Fruit fly (Drosophila melanogaster) whole organism, embryonic: ENCODE data around the gene jim.

Experiments used
- CG10366 ChIP-seq: fragments of 200-800 bp; sonication (Bioruptor generic); IDR thresholded peaks from 2 replicates; pipeline ENCODE4 v1.3.6; 2022; ENCODE audit warnings: missing biosample characterization, missing genetic modification characterization
- CG11696 ChIP-seq: fragments of 200-800 bp; sonication (Bioruptor generic); IDR thresholded peaks from 2 replicates; pipeline ENCODE4 v1.3.6; 2022; ENCODE audit warnings: missing biosample characterization, missing genetic modification characterization
- CG12155 ChIP-seq: fragments of 200-800 bp; sonication (Bioruptor generic); optimal IDR thresholded peaks from 3 replicates; lab custom pipeline; 2016; ENCODE audit warnings: missing biosample characterization, missing genetic modification characterization
- CG12391 ChIP-seq: fragments of 200-800 bp; sonication (Bioruptor generic); optimal IDR thresholded peaks from 3 replicates; lab custom pipeline; 2018; ENCODE audit warnings: missing biosample characterization, mild to moderate bottlenecking, missing genetic modification characterization, moderate library complexity
- CG12744 ChIP-seq: fragments of 200-800 bp; sonication (Bioruptor generic); optimal IDR thresholded peaks from 2 replicates; lab custom pipeline; 2016; ENCODE audit warnings: missing biosample characterization, missing genetic modification characterization
- CG13123 ChIP-seq: fragments of 200-800 bp; sonication (Bioruptor generic); optimal IDR thresholded peaks from 2 replicates; lab custom pipeline; 2016; ENCODE audit warnings: missing biosample characterization, missing genetic modification characterization
- CG13296 ChIP-seq: fragments of 200-800 bp; sonication (Bioruptor generic); optimal IDR thresholded peaks from 3 replicates; lab custom pipeline; 2018; ENCODE audit warnings: missing biosample characterization, mild to moderate bottlenecking, missing genetic modification characterization
- CG14860 ChIP-seq: fragments of 200-800 bp; sonication (Bioruptor generic); IDR thresholded peaks from 3 replicates; pipeline ENCODE4 v1.3.6; 2022; ENCODE audit warnings: missing biosample characterization, missing genetic modification characterization; ENCODE audit not compliant: partially characterized antibody
- CG1647 ChIP-seq: fragments of 200-800 bp; sonication (Bioruptor generic); optimal IDR thresholded peaks from 3 replicates; lab custom pipeline; 2016; ENCODE audit warnings: missing biosample characterization, missing genetic modification characterization
- CG17328 ChIP-seq: fragments of 200-800 bp; sonication (Bioruptor generic); IDR thresholded peaks from 2 replicates; pipeline ENCODE4 v1.3.6; 2022; ENCODE audit warnings: missing biosample characterization, missing genetic modification characterization
- CG17829 ChIP-seq: fragments of 200-800 bp; optimal IDR thresholded peaks from 2 replicates; lab custom pipeline; 2019; ENCODE audit warnings: missing biosample characterization, mild to moderate bottlenecking, missing genetic modification characterization, moderate library complexity
- CG2116 ChIP-seq: fragments of 200-800 bp; sonication (Bioruptor generic); optimal IDR thresholded peaks from 3 replicates; lab custom pipeline; 2018; ENCODE audit warnings: missing biosample characterization, mild to moderate bottlenecking, missing genetic modification characterization
- CG2678 ChIP-seq: fragments of 200-800 bp; sonication (Bioruptor generic); optimal IDR thresholded peaks from 3 replicates; lab custom pipeline; 2019; ENCODE audit warnings: missing biosample characterization, mild to moderate bottlenecking, missing genetic modification characterization, moderate library complexity
- CG2889 ChIP-seq: fragments of 200-800 bp; sonication (Bioruptor generic); IDR thresholded peaks from 3 replicates; pipeline ENCODE4 v1.3.6; 2022; ENCODE audit warnings: missing biosample characterization, missing genetic modification characterization
- CG30020 ChIP-seq: fragments of 200-800 bp; optimal IDR thresholded peaks from 2 replicates; lab custom pipeline; 2019; ENCODE audit warnings: missing biosample characterization, mild to moderate bottlenecking, missing genetic modification characterization, moderate library complexity
- CG33557 ChIP-seq: fragments of 200-800 bp; sonication (Bioruptor generic); optimal IDR thresholded peaks from 2 replicates; lab custom pipeline; 2019; ENCODE audit warnings: missing biosample characterization, mild to moderate bottlenecking, missing genetic modification characterization, moderate library complexity
- CG5245 ChIP-seq: fragments of 200-800 bp; sonication (Bioruptor generic); optimal IDR thresholded peaks from 3 replicates; lab custom pipeline; 2016; ENCODE audit warnings: missing biosample characterization, missing genetic modification characterization
- CG5953 ChIP-seq: fragments of 200-800 bp; sonication (Bioruptor generic); IDR thresholded peaks from 2 replicates; pipeline ENCODE4 v1.3.6; 2022; ENCODE audit warnings: missing biosample characterization, missing genetic modification characterization
- CG7271 ChIP-seq: fragments of 200-800 bp; sonication (Bioruptor generic); optimal IDR thresholded peaks from 2 replicates; lab custom pipeline; 2018; ENCODE audit warnings: missing biosample characterization, mild to moderate bottlenecking, missing genetic modification characterization, moderate library complexity
- CG7357 ChIP-seq: fragments of 200-800 bp; sonication (Bioruptor generic); IDR thresholded peaks from 3 replicates; pipeline ENCODE4 v1.3.6; 2022; ENCODE audit warnings: missing biosample characterization, missing genetic modification characterization
- CG7556 ChIP-seq: fragments of 200-800 bp; sonication (Bioruptor generic); optimal IDR thresholded peaks from 2 replicates; lab custom pipeline; 2017; ENCODE audit warnings: missing biosample characterization, mild to moderate bottlenecking, missing genetic modification characterization
- CG7963 ChIP-seq: fragments of 200-800 bp; sonication (Bioruptor generic); IDR thresholded peaks from 3 replicates; pipeline ENCODE4 v1.3.6; 2022; ENCODE audit warnings: missing biosample characterization, missing genetic modification characterization; ENCODE audit not compliant: partially characterized antibody
- CG8388 ChIP-seq: fragments of 200-800 bp; sonication (Bioruptor generic); optimal IDR thresholded peaks from 2 replicates; lab custom pipeline; 2019; ENCODE audit warnings: missing biosample characterization, mild to moderate bottlenecking, missing genetic modification characterization, moderate library complexity
- Dbx ChIP-seq: fragments of 200-800 bp; sonication (Bioruptor generic); IDR thresholded peaks from 3 replicates; pipeline ENCODE4 v1.3.6; 2022; ENCODE audit warnings: missing biosample characterization, missing genetic modification characterization
- Fer2 ChIP-seq: fragments of 200-800 bp; sonication (Bioruptor generic); optimal IDR thresholded peaks from 2 replicates; lab custom pipeline; 2018; ENCODE audit warnings: missing biosample characterization, mild to moderate bottlenecking, missing genetic modification characterization, moderate library complexity
- HLH54F ChIP-seq: fragments of 200-800 bp; sonication (Bioruptor generic); optimal IDR thresholded peaks from 3 replicates; lab custom pipeline; 2016; ENCODE audit warnings: missing biosample characterization, missing genetic modification characterization
- HLHmδ ChIP-seq: fragments of 200-800 bp; sonication (Bioruptor generic); optimal IDR thresholded peaks from 2 replicates; lab custom pipeline; 2018; ENCODE audit warnings: missing biosample characterization, mild to moderate bottlenecking, missing genetic modification characterization, moderate library complexity
- Lim3 ChIP-seq: fragments of 200-800 bp; sonication (Bioruptor generic); IDR thresholded peaks from 2 replicates; pipeline ENCODE4 v1.3.6; 2022; ENCODE audit warnings: missing biosample characterization, missing genetic modification characterization
- NC2β ChIP-seq: fragments of 200-800 bp; sonication (Bioruptor generic); optimal IDR thresholded peaks from 2 replicates; lab custom pipeline; 2016; ENCODE audit warnings: missing biosample characterization, missing genetic modification characterization
- NfI ChIP-seq: fragments of 200-800 bp; sonication (Bioruptor generic); optimal IDR thresholded peaks from 3 replicates; lab custom pipeline; 2018; ENCODE audit warnings: missing biosample characterization, mild to moderate bottlenecking, missing genetic modification characterization, moderate library complexity
- Xrp1 ChIP-seq: fragments of 200-800 bp; sonication (Bioruptor generic); IDR thresholded peaks from 2 replicates; pipeline ENCODE4 v1.3.6; 2022; ENCODE audit warnings: missing biosample characterization, missing genetic modification characterization
- bcd ChIP-seq: fragments of 200-800 bp; sonication (Bioruptor generic); optimal IDR thresholded peaks from 2 replicates; lab custom pipeline; 2017; ENCODE audit warnings: missing biosample characterization, mild to moderate bottlenecking, missing genetic modification characterization
- chinmo ChIP-seq: fragments of 200-800 bp; sonication (Bioruptor generic); IDR thresholded peaks from 4 replicates; pipeline ENCODE4 v1.3.6; 2022; ENCODE audit warnings: missing biosample characterization, missing genetic modification characterization; ENCODE audit not compliant: partially characterized antibody
- dm ChIP-seq: fragments of 200-800 bp; sonication (Bioruptor generic); optimal IDR thresholded peaks from 3 replicates; lab custom pipeline; 2016; ENCODE audit warnings: missing biosample characterization, missing genetic modification characterization
- fd3F ChIP-seq: fragments of 200-800 bp; sonication (Bioruptor generic); optimal IDR thresholded peaks from 2 replicates; lab custom pipeline; 2018; ENCODE audit warnings: missing biosample characterization, mild to moderate bottlenecking, missing genetic modification characterization, moderate library complexity
- fu2 ChIP-seq: fragments of 200-800 bp; sonication (Bioruptor generic); optimal IDR thresholded peaks from 2 replicates; lab custom pipeline; 2016; ENCODE audit warnings: missing biosample characterization, missing genetic modification characterization
- gem ChIP-seq: fragments of 200-800 bp; sonication (Bioruptor generic); optimal IDR thresholded peaks from 2 replicates; lab custom pipeline; 2019; ENCODE audit warnings: missing biosample characterization, mild to moderate bottlenecking, missing genetic modification characterization, moderate library complexity
- gsb-n ChIP-seq: fragments of 200-800 bp; sonication (Bioruptor generic); optimal IDR thresholded peaks from 3 replicates; lab custom pipeline; 2018; ENCODE audit warnings: missing biosample characterization, mild to moderate bottlenecking, missing genetic modification characterization
- jigr1 ChIP-seq: fragments of 200-800 bp; sonication (Bioruptor generic); IDR thresholded peaks from 3 replicates; pipeline ENCODE4 v1.3.6; 2022; ENCODE audit warnings: missing biosample characterization, missing genetic modification characterization
- jumu ChIP-seq: fragments of 200-800 bp; sonication (Bioruptor generic); optimal IDR thresholded peaks from 3 replicates; lab custom pipeline; 2016; ENCODE audit warnings: missing biosample characterization, missing genetic modification characterization
- kay ChIP-seq: fragments of 200-800 bp; sonication (Bioruptor generic); optimal IDR thresholded peaks from 2 replicates; lab custom pipeline; 2016; ENCODE audit warnings: missing biosample characterization, missing genetic modification characterization
- ken ChIP-seq: fragments of 200-800 bp; sonication (Bioruptor generic); IDR thresholded peaks from 3 replicates; pipeline ENCODE4 v1.3.6; 2022; ENCODE audit warnings: missing biosample characterization, missing genetic modification characterization
- knrl ChIP-seq: fragments of 200-800 bp; sonication (Bioruptor generic); IDR thresholded peaks from 3 replicates; pipeline ENCODE4 v1.3.6; 2022; ENCODE audit warnings: missing biosample characterization, missing genetic modification characterization; ENCODE audit not compliant: partially characterized antibody
- mirr ChIP-seq: fragments of 200-800 bp; sonication (Bioruptor generic); optimal IDR thresholded peaks from 3 replicates; lab custom pipeline; 2018; ENCODE audit warnings: missing biosample characterization, mild to moderate bottlenecking, missing genetic modification characterization
- psq ChIP-seq: fragments of 200-800 bp; sonication (Bioruptor generic); optimal IDR thresholded peaks from 2 replicates; lab custom pipeline; 2017; ENCODE audit warnings: missing biosample characterization, missing genetic modification characterization
- ranshi ChIP-seq: fragments of 200-800 bp; sonication (Bioruptor generic); IDR thresholded peaks from 2 replicates; pipeline ENCODE4 v1.3.6; 2022; ENCODE audit warnings: missing biosample characterization, missing genetic modification characterization
- sna ChIP-seq: fragments of 200-800 bp; sonication (Bioruptor generic); IDR thresholded peaks from 2 replicates; pipeline ENCODE4 v1.3.6; 2022; ENCODE audit warnings: missing biosample characterization, missing genetic modification characterization; ENCODE audit not compliant: partially characterized antibody
- tx ChIP-seq: fragments of 200-800 bp; sonication (Bioruptor generic); optimal IDR thresholded peaks from 2 replicates; lab custom pipeline; 2016; ENCODE audit warnings: missing biosample characterization, missing genetic modification characterization
- wor ChIP-seq: fragments of 200-800 bp; sonication (Bioruptor generic); IDR thresholded peaks from 2 replicates; pipeline ENCODE4 v1.3.6; 2022; ENCODE audit warnings: missing biosample characterization, missing genetic modification characterization
- z ChIP-seq: fragments of 200-800 bp; sonication (Bioruptor generic); IDR thresholded peaks from 3 replicates; pipeline ENCODE4 v1.3.6; 2022; ENCODE audit warnings: missing biosample characterization, missing genetic modification characterization
- zfh1 ChIP-seq: fragments of 200-800 bp; sonication (Bioruptor generic); IDR thresholded peaks from 3 replicates; pipeline ENCODE4 v1.3.6; 2022; ENCODE audit warnings: missing biosample characterization, missing genetic modification characterization

jim gene

DNA sequence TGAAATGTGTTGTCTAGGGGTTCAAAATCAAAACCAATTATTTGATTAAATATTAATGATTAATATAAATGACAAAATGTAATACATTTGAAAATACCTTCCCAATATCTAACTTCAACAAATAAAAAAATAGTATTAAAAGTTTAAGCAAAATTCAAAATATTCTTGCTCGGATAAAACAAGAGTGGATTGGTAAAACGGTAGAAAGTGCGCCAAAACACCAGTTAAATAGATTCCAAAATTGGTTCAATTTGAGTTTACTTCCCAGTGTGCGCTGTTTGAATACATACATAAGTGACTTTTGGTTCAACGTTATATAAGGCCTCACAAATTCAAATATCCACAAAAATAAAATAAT is 30.0 kb upstream of the jim start:
- peak; percentile 68 for TF ChIP-seq NfI (GFP tag; lab: Kevin White, UChicago)
- TF ChIP-seq CG11696 (GFP tag; lab: Robert Waterston, UW): no peak
- TF ChIP-seq CG2116 (GFP tag; lab: Kevin White, UChicago): peak; percentile 28
- TF ChIP-seq chinmo: no peak
- TF ChIP-seq jigr1 (GFP tag; lab: Robert Waterston, UW): no peak
- no peak for TF ChIP-seq mirr (GFP tag; lab: Kevin White, UChicago)
- TF ChIP-seq CG1647 (GFP tag; lab: Kevin White, UChicago): peak; percentile 26
- peak; percentile 81 for TF ChIP-seq CG7556 (GFP tag; lab: Kevin White, UChicago)
- TF ChIP-seq tx: no peak
- no peak for TF ChIP-seq CG7963 (GFP tag; lab: Robert Waterston, UW)
- no peak for TF ChIP-seq dm
- TF ChIP-seq kay (GFP tag; lab: Kevin White, UChicago): peak; percentile 71
- peak; percentile 71 for TF ChIP-seq Xrp1
- TF ChIP-seq CG30020 (tag; lab: Kevin White, UChicago): peak; percentile 22
- TF ChIP-seq fd3F: peak; percentile 67
- peak; percentile 5 for TF ChIP-seq Fer2 (tag; lab: Kevin White, UChicago)
- TF ChIP-seq fu2 (GFP tag; lab: Kevin White, UChicago): no peak
- TF ChIP-seq CG7271 (tag; lab: Kevin White, UChicago): no peak
- no peak for TF ChIP-seq Lim3
- peak; percentile 79 for TF ChIP-seq CG17829
- peak; percentile 30; the same call in 1 of the 3 replicates for TF ChIP-seq knrl (GFP tag; lab: Robert Waterston, UW)
- no peak for TF ChIP-seq CG7357 (GFP tag; lab: Robert Waterston, UW)
- peak; percentile 68 for TF ChIP-seq gsb-n
- TF ChIP-seq CG2678 (tag; lab: Kevin White, UChicago): peak; percentile 86
- TF ChIP-seq z (GFP tag; lab: Robert Waterston, UW): no peak
- peak; percentile 77 for TF ChIP-seq CG12391 (tag; lab: Kevin White, UChicago)
- TF ChIP-seq CG8388: peak; percentile 63
- peak; percentile 91 for TF ChIP-seq gem (tag; lab: Kevin White, UChicago)
- 0 out of 3 replicates have a peak, but pooled peaks have one; percentile 63 for TF ChIP-seq ken (GFP tag; lab: Robert Waterston, UW)
- peak; percentile 48; the same call in 1 of the 3 replicates for TF ChIP-seq zfh1 (GFP tag; lab: Robert Waterston, UW)
- TF ChIP-seq CG2889 (GFP tag; lab: Robert Waterston, UW): peak; percentile 72; the same call in 1 of the 3 replicates
- no peak for TF ChIP-seq HLHmδ (GFP tag; lab: Kevin White, UChicago)
- peak; percentile 51 for TF ChIP-seq CG10366 (GFP tag; lab: Robert Waterston, UW)
- TF ChIP-seq CG17328 (GFP tag; lab: Robert Waterston, UW): peak; percentile 40; the same call in 1 of the 2 replicates
- peak; percentile 11 for TF ChIP-seq CG12744 (GFP tag; lab: Kevin White, UChicago)
- TF ChIP-seq bcd: peak; percentile 58
- TF ChIP-seq HLH54F (GFP tag; lab: Kevin White, UChicago): peak; percentile 3
- peak; percentile 39; the same call in 1 of the 2 replicates for TF ChIP-seq CG5953 (GFP tag; lab: Robert Waterston, UW)
- peak; percentile 37 for TF ChIP-seq CG13123
- TF ChIP-seq CG12155: peak; percentile 45
- TF ChIP-seq CG33557 (GFP tag; lab: Kevin White, UChicago): no peak
- 0 out of 2 replicates have a peak, but pooled peaks have one; percentile 47 for TF ChIP-seq ranshi
- peak; percentile 11 for TF ChIP-seq psq
- TF ChIP-seq sna: no peak
- no peak for TF ChIP-seq NC2β (GFP tag; lab: Kevin White, UChicago)
- peak; percentile 51; the same call in 1 of the 3 replicates for TF ChIP-seq Dbx (GFP tag; lab: Robert Waterston, UW)
- TF ChIP-seq CG13296 (GFP tag; lab: Kevin White, UChicago): peak; percentile 55
- TF ChIP-seq CG14860 (GFP tag; lab: Robert Waterston, UW): 0 out of 3 replicates have a peak, but pooled peaks have one; percentile 14
- TF ChIP-seq CG5245 (GFP tag; lab: Kevin White, UChicago): peak; percentile 35
- TF ChIP-seq jumu (GFP tag; lab: Kevin White, UChicago): no peak
- TF ChIP-seq wor (GFP tag; lab: Robert Waterston, UW): peak; percentile 56
